Worm (Caenorhabditis elegans): ENCODE results near the gene T16H12.13.

- TF ChIP-seq dao-5 (tag; optimal IDR thresholded peaks at IDR 0.05) (no peak), him-1 (tag; optimal IDR thresholded peaks at IDR 0.05) (no peak)
These were observed 21.2 kb downstream of the T16H12.13 start, which contains the start of gene srt-55 for ce11 chrIII:10106390-10106789.
